Worm (Caenorhabditis elegans) whole organism, L1 larva: ENCODE data around the gene EGAP1.5.

Experiments
- Y116A8C.19 ChIP-seq: sonication (generic microtip); optimal IDR thresholded peaks from 2 replicates; lab custom pipeline; 2016; ENCODE audit warnings: missing compliant biosample characterization, missing genetic modification characterization, borderline replicate concordance
- aha-1 ChIP-seq: fragments of 150-350 bp; optimal IDR thresholded peaks from 2 replicates; lab custom pipeline; 2014; ENCODE audit warnings: missing biosample characterization, missing genetic modification characterization
- ama-1 ChIP-seq: fragments of 150-350 bp; optimal IDR thresholded peaks from 2 replicates; lab custom pipeline; 2014
- blmp-1 ChIP-seq: fragments of 150-350 bp; optimal IDR thresholded peaks from 2 replicates; lab custom pipeline; 2014; ENCODE audit warnings: missing biosample characterization, missing genetic modification characterization
- ceh-82 ChIP-seq, 3 experiments: fragments of 150-350 bp in 1 of 3; sonication (generic microtip) in 2 of 3; optimal IDR thresholded peaks; 2 replicates each; lab custom pipeline; 2014 to 2017; ENCODE audit warnings: missing biosample characterization in 3 of 3, missing genetic modification characterization in 3 of 3
- dpl-1 ChIP-seq, 3 experiments: fragments of 150-350 bp in 2 of 3; sonication (generic microtip) in 1 of 3; optimal IDR thresholded peaks; 2 replicates each; lab custom pipeline; 2014 to 2017; ENCODE audit warnings: missing biosample characterization in 3 of 3, missing genetic modification characterization in 3 of 3, missing genetic modification reagents in 3 of 3
- dsc-1 ChIP-seq: sonication (generic microtip); optimal IDR thresholded peaks from 2 replicates; lab custom pipeline; 2016; ENCODE audit warnings: mild to moderate bottlenecking, missing genetic modification characterization, missing compliant biosample characterization
- efl-1 ChIP-seq, 4 experiments: fragments of 150-350 bp; optimal IDR thresholded peaks in 3 of 4; peaks in 1 of 4; 1 replicate in 1 of 4; 2 replicates in 3 of 4; lab custom pipeline; 2014; ENCODE audit warnings: missing biosample characterization in 2 of 4, missing genetic modification characterization in 2 of 4, missing genetic modification reagents in 2 of 4
- elt-3 ChIP-seq, 6 experiments: fragments of 150-350 bp in 1 of 6; sonication (generic microtip); optimal IDR thresholded peaks; 2 replicates each; lab custom pipeline; 2017 to 2018; ENCODE audit warnings: missing biosample characterization in 6 of 6, missing genetic modification characterization in 6 of 6, inconsistent platforms in 1 of 6
- ets-5 ChIP-seq: fragments of 200-800 bp; sonication (Bioruptor generic); IDR thresholded peaks from 2 replicates; pipeline ENCODE4 v1.3.6; 2022; ENCODE audit warnings: missing genetic modification characterization, missing compliant biosample characterization
- fos-1 ChIP-seq: fragments of 150-350 bp; optimal IDR thresholded peaks from 2 replicates; lab custom pipeline; 2014; ENCODE audit warnings: missing biosample characterization, missing genetic modification characterization
- hpl-2 ChIP-seq: fragments of 150-350 bp; optimal IDR thresholded peaks from 2 replicates; lab custom pipeline; 2014; ENCODE audit warnings: missing biosample characterization, missing genetic modification reagents, missing genetic modification characterization
- lin-14 ChIP-seq: fragments of 200-800 bp; sonication (Bioruptor generic); optimal IDR thresholded peaks from 2 replicates; lab custom pipeline; 2018; ENCODE audit warnings: mild to moderate bottlenecking, missing genetic modification characterization, moderate library complexity, missing compliant biosample characterization
- lin-15B ChIP-seq: fragments of 150-350 bp; sonication (generic microtip); optimal IDR thresholded peaks from 3 replicates; lab custom pipeline; 2014; ENCODE audit warnings: missing biosample characterization, missing genetic modification characterization
- lin-39 ChIP-seq: fragments of 150-350 bp; optimal IDR thresholded peaks from 2 replicates; lab custom pipeline; 2014; ENCODE audit warnings: missing biosample characterization, missing genetic modification reagents, missing genetic modification characterization
- lsy-2 ChIP-seq, 2 experiments: fragments of 150-350 bp; optimal IDR thresholded peaks; 2 replicates each; lab custom pipeline; 2014; ENCODE audit warnings: missing biosample characterization in 2 of 2, missing genetic modification characterization in 2 of 2
- mdl-1 ChIP-seq, 2 experiments: fragments of 150-350 bp; optimal IDR thresholded peaks; 2 replicates each; lab custom pipeline; 2014 to 2017; ENCODE audit warnings: missing biosample characterization in 2 of 2, missing genetic modification characterization in 2 of 2, inconsistent platforms in 1 of 2
- nhr-12 ChIP-seq: sonication (generic microtip); optimal IDR thresholded peaks from 2 replicates; lab custom pipeline; 2017; ENCODE audit warnings: missing biosample characterization, missing genetic modification characterization
- nhr-20 ChIP-seq: sonication (generic microtip); optimal IDR thresholded peaks from 2 replicates; lab custom pipeline; 2016; ENCODE audit warnings: mild to moderate bottlenecking, missing genetic modification characterization, missing compliant biosample characterization
- nhr-28 ChIP-seq: fragments of 150-350 bp; optimal IDR thresholded peaks from 2 replicates; lab custom pipeline; 2014; ENCODE audit warnings: missing biosample characterization, missing genetic modification characterization
- nhr-47 ChIP-seq: sonication (generic microtip); optimal IDR thresholded peaks from 2 replicates; lab custom pipeline; 2016; ENCODE audit warnings: mild to moderate bottlenecking, missing genetic modification characterization, moderate library complexity, missing compliant biosample characterization
- nhr-71 ChIP-seq: sonication (generic microtip); optimal IDR thresholded peaks from 2 replicates; lab custom pipeline; 2016; ENCODE audit warnings: mild to moderate bottlenecking, missing genetic modification characterization, moderate library complexity, missing compliant biosample characterization
- nhr-85 ChIP-seq: sonication (generic microtip); peaks from one replicate; lab custom pipeline; 2016; ENCODE audit warnings: missing genetic modification characterization, inconsistent platforms, missing compliant biosample characterization
- nhr-90 ChIP-seq: sonication (generic microtip); optimal IDR thresholded peaks from 2 replicates; lab custom pipeline; 2016; ENCODE audit warnings: mild to moderate bottlenecking, missing genetic modification characterization, missing compliant biosample characterization; ENCODE audit not compliant: poor library complexity
- pax-3 ChIP-seq: fragments of 200-800 bp; sonication (Bioruptor generic); optimal IDR thresholded peaks from 2 replicates; lab custom pipeline; 2018; ENCODE audit warnings: mild to moderate bottlenecking, missing genetic modification characterization, moderate library complexity, missing compliant biosample characterization
- snu-23 ChIP-seq: sonication (generic microtip); optimal IDR thresholded peaks from 2 replicates; lab custom pipeline; 2016; ENCODE audit warnings: missing genetic modification characterization, missing compliant biosample characterization
- sptf-1 ChIP-seq: fragments of 150-350 bp; optimal IDR thresholded peaks from 2 replicates; lab custom pipeline; 2014; ENCODE audit warnings: missing biosample characterization, missing genetic modification characterization
- sup-37 ChIP-seq: fragments of 200-800 bp; sonication (Bioruptor generic); optimal IDR thresholded peaks from 2 replicates; lab custom pipeline; 2018; ENCODE audit warnings: mild to moderate bottlenecking, missing genetic modification characterization, missing compliant biosample characterization
- tbx-2 ChIP-seq: sonication (generic microtip); optimal IDR thresholded peaks from 2 replicates; lab custom pipeline; 2016; ENCODE audit warnings: missing genetic modification characterization, missing compliant biosample characterization
- tlp-1 ChIP-seq: fragments of 150-350 bp; optimal IDR thresholded peaks from 2 replicates; lab custom pipeline; 2014; ENCODE audit warnings: missing biosample characterization, missing genetic modification characterization
- unc-86 ChIP-seq: sonication (generic microtip); optimal IDR thresholded peaks from 2 replicates; lab custom pipeline; 2016; ENCODE audit warnings: missing genetic modification characterization, missing compliant biosample characterization
- vab-15 ChIP-seq: sonication (generic microtip); optimal IDR thresholded peaks from 2 replicates; lab custom pipeline; 2017; ENCODE audit warnings: missing genotype, mild to moderate bottlenecking, missing genetic modification characterization, missing compliant biosample characterization
- zag-1 ChIP-seq: fragments of 150-350 bp; optimal IDR thresholded peaks from 2 replicates; lab custom pipeline; 2014; ENCODE audit warnings: missing biosample characterization, missing genetic modification characterization
- ztf-11 ChIP-seq, 2 experiments: sonication (generic microtip); optimal IDR thresholded peaks; 2 replicates each; lab custom pipeline; 2016 to 2017; ENCODE audit warnings: missing genetic modification characterization in 2 of 2, missing biosample characterization in 1 of 2, missing compliant biosample characterization in 1 of 2

Gene EGAP1.5

ce11 chrIII:5959049-5959448, 27.5 kb downstream of the EGAP1.5 start (continued):
- TF ChIP-seq zag-1 (tag; lab: Kevin White, UChicago) (no peak), dsc-1 (tag; lab: Kevin White, UChicago) (no peak), nhr-85 (tag; lab: Kevin White, UChicago) (no peak), nhr-90 (tag; lab: Kevin White, UChicago) (no peak), nhr-20 (tag; lab: Kevin White, UChicago) (no peak), vab-15 (tag; lab: Kevin White, UChicago) (no peak), ztf-11 (tag; optimal IDR thresholded peaks at IDR 0.05; lab: Kevin White, UChicago) (no peak)

DNA sequence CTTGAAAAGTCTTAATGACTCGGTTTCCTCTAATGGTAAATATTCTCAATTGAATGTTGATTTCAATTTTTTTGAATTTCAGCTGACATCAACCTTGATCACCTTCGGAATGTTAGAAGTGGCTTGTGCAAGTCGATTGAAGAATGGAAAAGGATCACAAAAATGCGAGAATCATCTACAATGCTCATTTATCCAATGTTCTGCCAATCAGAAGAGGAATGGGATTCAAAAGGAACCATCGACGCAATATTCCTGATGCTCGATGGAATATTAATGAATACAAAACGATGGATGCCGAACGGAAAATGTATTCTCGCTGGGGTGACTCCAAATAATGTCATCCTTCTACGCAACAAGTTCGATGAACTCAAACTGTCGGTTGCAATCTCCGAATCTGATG, 30.0 kb downstream of the EGAP1.5 start:
- no peak for TF ChIP-seq nhr-85 (tag; lab: Kevin White, UChicago)
- no peak for TF ChIP-seq nhr-90 (tag; lab: Kevin White, UChicago)
- TF ChIP-seq snu-23 (GFP tag; lab: Kevin White, UChicago) = no peak
- no peak for TF ChIP-seq Y116A8C.19
- TF ChIP-seq efl-1 (optimal IDR thresholded peaks at IDR 0.05; lab: Kevin White, UChicago) = no peak
- no peak for TF ChIP-seq efl-1 (GFP tag; optimal IDR thresholded peaks at IDR 0.05 in 1 of 2; lab: Kevin White, UChicago)
- TF ChIP-seq pax-3 (tag; lab: Kevin White, UChicago) = no peak
- no peak for TF ChIP-seq nhr-12
- no peak for TF ChIP-seq nhr-47 (tag; lab: Kevin White, UChicago)
- TF ChIP-seq nhr-28 (tag; lab: Kevin White, UChicago) = no peak
- TF ChIP-seq ama-1 = no peak
- TF ChIP-seq ceh-82 (tag; optimal IDR thresholded peaks at IDR 0.05; lab: Kevin White, UChicago) = no peak
- TF ChIP-seq lin-39 = no peak
- no peak for TF ChIP-seq tbx-2 (tag; lab: Kevin White, UChicago)
- TF ChIP-seq nhr-20 (tag; lab: Kevin White, UChicago) = no peak
- TF ChIP-seq unc-86 = no peak

- TF ChIP-seq lsy-2 (tag; optimal IDR thresholded peaks at IDR 0.05; lab: Kevin White, UChicago) (peak in 1 of 2 experiments; percentile 24), lin-14 (GFP tag; lab: Kevin White, UChicago) (peak; percentile 40), snu-23 (GFP tag; lab: Kevin White, UChicago) (peak; percentile 6), nhr-47 (tag; lab: Kevin White, UChicago) (no peak), dpl-1 (GFP tag; optimal IDR thresholded peaks at IDR 0.05; lab: Kevin White, UChicago) (no peak), blmp-1 (peak; percentile 91), nhr-71 (tag; lab: Kevin White, UChicago) (peak; percentile 20), tlp-1 (tag; lab: Kevin White, UChicago) (no peak), nhr-20 (tag; lab: Kevin White, UChicago) (peak; percentile 9), ets-5 (no peak), nhr-85 (tag; lab: Kevin White, UChicago) (peak; percentile 72), elt-3 (tag; optimal IDR thresholded peaks at IDR 0.05; lab: Kevin White, UChicago) (peak in 3 of 6 experiments; percentile 10 to 53 (median 11)), unc-86 (no peak)
Measured at ce11 chrIII:5964058-5964632, 32.6 kb downstream of the EGAP1.5 start.

- TF ChIP-seq fos-1 (tag; lab: Kevin White, UChicago) (no peak), lin-14 (GFP tag; lab: Kevin White, UChicago) (peak; percentile 3), nhr-85 (tag; lab: Kevin White, UChicago) (peak; percentile 64)
Measured at ce11 chrIII:5965368-5965767, 33.8 kb downstream of the EGAP1.5 start.

DNA sequence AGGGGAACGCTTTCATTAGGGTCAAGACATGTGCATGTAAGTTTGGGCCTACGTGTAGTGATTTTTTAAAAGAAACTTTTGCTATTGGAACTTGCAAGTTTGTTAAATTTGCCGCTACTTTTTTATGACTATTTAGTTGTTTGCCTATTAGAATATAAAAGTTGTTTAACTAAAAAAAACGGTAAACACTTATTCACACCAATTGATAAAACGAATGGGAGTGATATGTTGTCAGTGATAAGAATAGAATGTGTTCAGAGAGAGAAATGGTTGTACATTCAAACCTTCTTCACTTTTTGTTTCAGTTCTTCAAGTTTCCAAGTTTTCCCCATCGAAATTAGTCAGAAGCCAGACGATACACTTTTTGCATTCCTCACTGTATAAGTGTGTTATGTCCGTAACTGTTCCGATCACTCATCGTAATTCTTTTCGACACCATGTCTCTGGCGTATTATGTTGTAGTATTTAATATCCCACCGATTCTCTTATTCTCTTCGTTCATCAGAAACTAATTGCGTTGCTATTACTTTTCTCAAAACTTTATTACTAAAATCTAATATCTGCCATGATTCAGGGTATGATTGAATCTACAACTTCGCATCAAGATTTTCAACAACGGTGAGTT, 34.4 kb downstream of the EGAP1.5 start, which contains the start of gene dct-6:
Gene dct-6 (plus strand): TSS at position 575 of the 625 bp plus-strand sequence.
- TF ChIP-seq sptf-1 (tag; lab: Kevin White, UChicago) = no peak
- TF ChIP-seq nhr-71 (tag; lab: Kevin White, UChicago) = no peak
- TF ChIP-seq sup-37 (GFP tag; lab: Kevin White, UChicago) = no peak
- no peak for TF ChIP-seq lin-15B (tag; lab: Kevin White, UChicago)
- TF ChIP-seq aha-1 (tag; lab: Kevin White, UChicago) = no peak
- TF ChIP-seq efl-1 (optimal IDR thresholded peaks at IDR 0.05; lab: Kevin White, UChicago) = no peak
- no peak for TF ChIP-seq efl-1 (GFP tag; optimal IDR thresholded peaks at IDR 0.05 in 1 of 2; lab: Kevin White, UChicago)
- no peak for TF ChIP-seq hpl-2 (GFP tag; lab: Kevin White, UChicago)
- TF ChIP-seq mdl-1 (tag; optimal IDR thresholded peaks at IDR 0.05; lab: Kevin White, UChicago) = no peak
